Fruit fly (Drosophila melanogaster) whole organism, embryonic: ENCODE data around the gene CG15536.

Experiments used
- Atf-2 ChIP-seq: fragments of 200-800 bp; sonication (Bioruptor generic); optimal IDR thresholded peaks from 2 replicates; lab custom pipeline; 2016; ENCODE audit warnings: missing biosample characterization, missing genetic modification characterization
- Blimp-1 ChIP-seq: fragments of 200-800 bp; sonication (Bioruptor generic); optimal IDR thresholded peaks from 3 replicates; lab custom pipeline; 2018; ENCODE audit warnings: missing biosample characterization, missing genetic modification characterization, mild to moderate bottlenecking, moderate library complexity, missing genetic modification reagents
- CG10979 ChIP-seq: fragments of 200-800 bp; sonication (Bioruptor generic); optimal IDR thresholded peaks from 2 replicates; lab custom pipeline; 2018; ENCODE audit warnings: missing biosample characterization, mild to moderate bottlenecking, missing genetic modification characterization, moderate library complexity
- CG12942 ChIP-seq: fragments of 200-800 bp; sonication (Bioruptor generic); optimal IDR thresholded peaks from 3 replicates; lab custom pipeline; 2016; ENCODE audit warnings: missing biosample characterization, missing genetic modification characterization
- CG13424 ChIP-seq: fragments of 200-800 bp; sonication (Bioruptor generic); optimal IDR thresholded peaks from 2 replicates; lab custom pipeline; 2019; ENCODE audit warnings: missing biosample characterization, mild to moderate bottlenecking, missing genetic modification characterization, moderate library complexity
- CG14441 ChIP-seq: fragments of 200-800 bp; sonication (Bioruptor generic); IDR thresholded peaks from 2 replicates; pipeline ENCODE4 v1.3.6; 2022; ENCODE audit warnings: missing biosample characterization, missing genetic modification characterization
- CG14667 ChIP-seq: fragments of 200-800 bp; sonication (Bioruptor generic); IDR thresholded peaks from 2 replicates; pipeline ENCODE4 v1.3.6; 2022; ENCODE audit warnings: missing biosample characterization, missing genetic modification characterization
- CG15696 ChIP-seq: fragments of 200-800 bp; sonication (Bioruptor generic); optimal IDR thresholded peaks from 2 replicates; lab custom pipeline; 2019; ENCODE audit warnings: missing biosample characterization, mild to moderate bottlenecking, missing genetic modification characterization, moderate library complexity
- CG1603 ChIP-seq: fragments of 200-800 bp; sonication (Bioruptor generic); optimal IDR thresholded peaks from 2 replicates; lab custom pipeline; 2019; ENCODE audit warnings: missing biosample characterization, mild to moderate bottlenecking, missing genetic modification characterization, moderate library complexity
- CG17359 ChIP-seq: fragments of 200-800 bp; sonication (Bioruptor generic); optimal IDR thresholded peaks from 3 replicates; lab custom pipeline; 2018; ENCODE audit warnings: missing biosample characterization, mild to moderate bottlenecking, missing genetic modification characterization, moderate library complexity
- CG18011 ChIP-seq: fragments of 200-800 bp; sonication (Bioruptor generic); optimal IDR thresholded peaks from 2 replicates; lab custom pipeline; 2017; ENCODE audit warnings: missing biosample characterization, missing genetic modification characterization, mild to moderate bottlenecking, moderate library complexity, missing genotype
- CG2199 ChIP-seq: fragments of 200-800 bp; sonication (Bioruptor generic); IDR thresholded peaks from 3 replicates; pipeline ENCODE4 v1.3.6; 2022; ENCODE audit warnings: missing biosample characterization, missing genetic modification characterization
- CG2202 ChIP-seq: fragments of 200-800 bp; sonication (Bioruptor generic); optimal IDR thresholded peaks from 2 replicates; lab custom pipeline; 2018; ENCODE audit warnings: missing biosample characterization, mild to moderate bottlenecking, missing genetic modification characterization
- CG2678 ChIP-seq: fragments of 200-800 bp; sonication (Bioruptor generic); optimal IDR thresholded peaks from 3 replicates; lab custom pipeline; 2019; ENCODE audit warnings: missing biosample characterization, mild to moderate bottlenecking, missing genetic modification characterization, moderate library complexity
- CG34224 ChIP-seq: fragments of 200-800 bp; sonication (Bioruptor generic); IDR thresholded peaks from 3 replicates; pipeline ENCODE4 v1.3.6; 2022; ENCODE audit warnings: missing biosample characterization, missing genetic modification characterization; ENCODE audit not compliant: partially characterized antibody
- CG4328 ChIP-seq: fragments of 200-800 bp; sonication (Bioruptor generic); optimal IDR thresholded peaks from 3 replicates; lab custom pipeline; 2017; ENCODE audit warnings: missing biosample characterization, missing genetic modification reagents, missing genetic modification characterization
- CG4404 ChIP-seq: fragments of 200-800 bp; sonication (Bioruptor generic); IDR thresholded peaks from 2 replicates; pipeline ENCODE4 v1.3.6; 2022; ENCODE audit warnings: missing biosample characterization, missing genetic modification characterization
- CG4424 ChIP-seq: fragments of 200-800 bp; sonication (Bioruptor generic); optimal IDR thresholded peaks from 3 replicates; lab custom pipeline; 2016; ENCODE audit warnings: missing biosample characterization, missing genetic modification characterization
- CG4854 ChIP-seq: fragments of 200-800 bp; sonication (Bioruptor generic); optimal IDR thresholded peaks from 2 replicates; lab custom pipeline; 2016; ENCODE audit warnings: missing biosample characterization, missing genetic modification characterization, inconsistent platforms
- CG8089 ChIP-seq: fragments of 200-800 bp; sonication (Bioruptor generic); optimal IDR thresholded peaks from 3 replicates; lab custom pipeline; 2016; ENCODE audit warnings: missing biosample characterization, missing genetic modification characterization
- CG9609 ChIP-seq: fragments of 200-800 bp; sonication (Bioruptor generic); optimal IDR thresholded peaks from 3 replicates; lab custom pipeline; 2016; ENCODE audit warnings: missing biosample characterization, missing genetic modification characterization
- CoRest ChIP-seq: fragments of 200-800 bp; sonication (Bioruptor generic); optimal IDR thresholded peaks from 3 replicates; lab custom pipeline; 2018; ENCODE audit warnings: missing biosample characterization, mild to moderate bottlenecking, missing genetic modification characterization, moderate library complexity
- HLH3B ChIP-seq: fragments of 200-800 bp; sonication (Bioruptor generic); IDR thresholded peaks from 2 replicates; pipeline ENCODE4 v1.3.6; 2022; ENCODE audit warnings: missing biosample characterization, missing genetic modification characterization
- HmgZ ChIP-seq: fragments of 200-800 bp; sonication (Bioruptor generic); optimal IDR thresholded peaks from 2 replicates; lab custom pipeline; 2018; ENCODE audit warnings: missing biosample characterization, mild to moderate bottlenecking, missing genetic modification characterization
- Hmr ChIP-seq: fragments of 200-800 bp; sonication (Bioruptor generic); optimal IDR thresholded peaks from 3 replicates; lab custom pipeline; 2017; ENCODE audit warnings: mild to moderate bottlenecking, missing biosample characterization, missing genetic modification reagents, missing genetic modification characterization
- Lhr ChIP-seq: fragments of 200-800 bp; sonication (Bioruptor generic); optimal IDR thresholded peaks from 3 replicates; lab custom pipeline; 2017; ENCODE audit warnings: mild to moderate bottlenecking, missing biosample characterization, missing genetic modification reagents, missing genetic modification characterization
- MESR4 ChIP-seq: fragments of 200-800 bp; sonication (Bioruptor generic); optimal IDR thresholded peaks from 2 replicates; lab custom pipeline; 2018; ENCODE audit warnings: missing biosample characterization, mild to moderate bottlenecking, missing genetic modification characterization, moderate library complexity
- Med ChIP-seq: fragments of 200-800 bp; sonication (Bioruptor generic); peaks from one replicate; lab custom pipeline; 2016; ENCODE audit warnings: missing biosample characterization, missing genetic modification characterization, mild to moderate bottlenecking, inconsistent platforms, moderate library complexity
- NFAT ChIP-seq: fragments of 200-800 bp; sonication (Bioruptor generic); IDR thresholded peaks from 2 replicates; pipeline ENCODE4 v1.3.6; 2022; ENCODE audit warnings: missing biosample characterization, missing genetic modification characterization
- Oaz ChIP-seq: fragments of 200-800 bp; sonication (Bioruptor generic); IDR thresholded peaks from 2 replicates; pipeline ENCODE4 v1.3.6; 2022; ENCODE audit warnings: missing biosample characterization, missing genetic modification characterization
- Poxn ChIP-seq: fragments of 200-800 bp; sonication (Bioruptor generic); IDR thresholded peaks from 2 replicates; pipeline ENCODE4 v1.3.6; 2022; ENCODE audit warnings: missing biosample characterization, missing genetic modification characterization
- Stat92E ChIP-seq, 3 experiments: fragments of >200 bp in 2 of 3; fragments of 200-800 bp in 1 of 3; sonication (Bioruptor generic) in 1 of 3; optimal IDR thresholded peaks; 2 replicates each; lab custom pipeline; 2017 to 2019; ENCODE audit warnings: missing biosample characterization in 3 of 3, missing genetic modification characterization in 3 of 3, mild to moderate bottlenecking in 1 of 3, moderate library complexity in 1 of 3
- Xrp1 ChIP-seq: fragments of 200-800 bp; sonication (Bioruptor generic); IDR thresholded peaks from 2 replicates; pipeline ENCODE4 v1.3.6; 2022; ENCODE audit warnings: missing biosample characterization, missing genetic modification characterization
- az2 ChIP-seq: fragments of 200-800 bp; sonication (Bioruptor generic); optimal IDR thresholded peaks from 3 replicates; lab custom pipeline; 2016; ENCODE audit warnings: missing biosample characterization, missing genetic modification characterization
- cato ChIP-seq: fragments of 200-800 bp; sonication (Bioruptor generic); optimal IDR thresholded peaks from 2 replicates; lab custom pipeline; 2016; ENCODE audit warnings: missing biosample characterization, missing genetic modification characterization, borderline replicate concordance
- croc ChIP-seq: fragments of 200-800 bp; sonication (Bioruptor generic); conservative IDR thresholded peaks from 3 replicates; pipeline ENCODE4 v1.3.6; 2022; ENCODE audit warnings: missing biosample characterization, missing genetic modification characterization
- fd64A ChIP-seq: fragments of 200-800 bp; sonication (Bioruptor generic); optimal IDR thresholded peaks from 3 replicates; lab custom pipeline; 2018; ENCODE audit warnings: missing biosample characterization, mild to moderate bottlenecking, missing genetic modification characterization
- gt ChIP-seq: fragments of 200-800 bp; sonication (Bioruptor generic); IDR thresholded peaks from 2 replicates; pipeline ENCODE4 v1.3.6; 2022; ENCODE audit warnings: missing biosample characterization, missing genetic modification characterization
- hth ChIP-seq: fragments of >200 bp; optimal IDR thresholded peaks from 2 replicates; lab custom pipeline; 2017; ENCODE audit warnings: inconsistent platforms
- lbe ChIP-seq: fragments of 200-800 bp; sonication (Bioruptor generic); optimal IDR thresholded peaks from 2 replicates; lab custom pipeline; 2016; ENCODE audit warnings: missing biosample characterization, mild to moderate bottlenecking, missing genetic modification characterization
- lola ChIP-seq, 3 experiments: fragments of >200 bp in 2 of 3; fragments of 200-800 bp in 1 of 3; sonication (Bioruptor generic) in 1 of 3; optimal IDR thresholded peaks; 2 replicates each; lab custom pipeline; 2017 to 2019; ENCODE audit warnings: missing biosample characterization in 3 of 3, missing genetic modification characterization in 3 of 3, mild to moderate bottlenecking in 1 of 3, moderate library complexity in 1 of 3
- ranshi ChIP-seq: fragments of 200-800 bp; sonication (Bioruptor generic); IDR thresholded peaks from 2 replicates; pipeline ENCODE4 v1.3.6; 2022; ENCODE audit warnings: missing biosample characterization, missing genetic modification characterization
- row ChIP-seq: fragments of 200-800 bp; sonication (Bioruptor generic); IDR thresholded peaks from 3 replicates; pipeline ENCODE4 v1.3.6; 2022; ENCODE audit warnings: missing biosample characterization, missing genetic modification characterization
- seq ChIP-seq: fragments of 200-800 bp; sonication (Bioruptor generic); IDR thresholded peaks from 2 replicates; pipeline ENCODE4 v1.3.6; 2022; ENCODE audit warnings: missing biosample characterization, missing genetic modification characterization
- stwl ChIP-seq: fragments of 200-800 bp; sonication (Bioruptor generic); optimal IDR thresholded peaks from 3 replicates; lab custom pipeline; 2018; ENCODE audit warnings: missing biosample characterization, mild to moderate bottlenecking, missing genetic modification characterization, moderate library complexity

CG15536 gene

DNA sequence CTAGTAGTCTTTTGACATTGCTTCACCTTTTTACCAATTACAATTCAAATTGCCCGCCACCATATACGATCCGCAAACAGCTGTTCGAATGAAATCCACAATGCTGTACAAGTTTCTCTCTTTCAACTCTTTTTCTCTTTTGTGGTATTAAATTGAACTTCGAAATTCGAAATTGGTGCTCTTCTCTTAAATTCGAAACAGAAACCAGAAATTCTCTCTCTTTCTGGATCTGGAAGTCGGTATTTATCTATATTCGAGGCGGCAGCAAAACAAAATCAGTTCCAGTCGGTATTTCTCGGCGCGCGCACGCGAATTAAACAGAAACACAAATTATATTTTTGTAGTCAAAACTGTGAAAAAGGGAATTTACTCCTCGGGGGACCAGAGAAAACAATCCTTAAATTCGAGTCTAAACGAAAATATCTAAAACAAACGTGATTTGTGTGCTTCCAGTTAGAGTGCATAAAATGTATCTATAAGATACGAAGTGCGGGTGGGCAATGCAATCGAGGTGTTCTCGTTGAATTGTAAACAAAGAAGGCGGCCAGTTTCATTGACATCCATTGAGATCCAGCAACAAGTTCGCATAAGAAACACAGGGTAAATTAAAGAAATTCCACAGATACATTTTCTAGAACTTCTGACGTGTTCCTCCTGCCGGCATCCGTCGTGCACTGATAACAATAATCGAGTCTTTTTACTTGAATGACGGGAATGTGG is 41.0 kb upstream of the CG15536 start, which contains the start of gene PH4alphaEFB (continued):
- TF ChIP-seq CG34224 = peak; percentile 75

- peak; percentile 91 for TF ChIP-seq CG18011 (GFP tag; lab: Kevin White, UChicago)
- no peak for TF ChIP-seq Xrp1
- TF ChIP-seq MESR4 (GFP tag; lab: Kevin White, UChicago) = no peak
- TF ChIP-seq cato = no peak
- TF ChIP-seq stwl (tag; lab: Kevin White, UChicago) = no peak
- TF ChIP-seq Atf-2 = no peak
- TF ChIP-seq CG12942 (GFP tag; lab: Kevin White, UChicago) = no peak
- no peak for TF ChIP-seq hth (lab: Kevin White, UChicago)
Measured at dm6 chr3R:30464244-30464643, 39.3 kb upstream of the CG15536 start.

- peak; percentile 10 for TF ChIP-seq Blimp-1 (GFP tag; lab: Kevin White, UChicago)
- TF ChIP-seq CG4424 (GFP tag; lab: Kevin White, UChicago) = peak; percentile 17
- peak; percentile 26 for TF ChIP-seq CG10979 (tag; lab: Kevin White, UChicago)
- no peak for TF ChIP-seq gt (GFP tag; lab: Robert Waterston, UW)
- no peak for TF ChIP-seq CG4404 (GFP tag; lab: Robert Waterston, UW)
- peak; percentile 4 for TF ChIP-seq Hmr
- no peak for TF ChIP-seq NFAT (GFP tag; lab: Robert Waterston, UW)
- peak; percentile 3 for TF ChIP-seq CG15696 (tag; lab: Kevin White, UChicago)
- peak; percentile 39 for TF ChIP-seq CG1603 (tag; lab: Kevin White, UChicago)
- TF ChIP-seq HmgZ (tag; lab: Kevin White, UChicago) = no peak
- TF ChIP-seq CG8089 (GFP tag; lab: Kevin White, UChicago) = no peak
- TF ChIP-seq CG2678 (tag; lab: Kevin White, UChicago) = peak; percentile 51
- TF ChIP-seq CG17359 (tag; lab: Kevin White, UChicago) = peak; percentile 29
- 0 out of 2 replicates have a peak, but pooled peaks have one; percentile 8 for TF ChIP-seq Oaz (GFP tag; lab: Robert Waterston, UW)
- peak in 1 of 3 experiments; percentile 31 for TF ChIP-seq lola (GFP tag; optimal IDR thresholded peaks at IDR 0.05; lab: Kevin White, UChicago)
- TF ChIP-seq HLH3B (GFP tag; lab: Robert Waterston, UW) = peak; percentile 41; the same call in 1 of the 2 replicates
- TF ChIP-seq CG9609 (GFP tag; lab: Kevin White, UChicago) = no peak
- peak; percentile 31; the same call in 1 of the 2 replicates for TF ChIP-seq ranshi
- 0 out of 3 replicates have a peak, but pooled peaks have one; percentile 45 for TF ChIP-seq CG2199
- no peak for TF ChIP-seq CG14667 (GFP tag; lab: Robert Waterston, UW)
- TF ChIP-seq seq (GFP tag; lab: Robert Waterston, UW) = no peak
- TF ChIP-seq CG4328 (GFP tag; lab: Kevin White, UChicago) = peak; percentile 6
- TF ChIP-seq lbe (GFP tag; lab: Kevin White, UChicago) = no peak
- TF ChIP-seq CG2202 = no peak
- TF ChIP-seq CG14441 (GFP tag; lab: Robert Waterston, UW) = peak; percentile 28; the same call in 1 of the 2 replicates
- peak; percentile 10 for TF ChIP-seq az2 (GFP tag; lab: Kevin White, UChicago)
- TF ChIP-seq Poxn = no peak
- peak; percentile 41 for TF ChIP-seq CG13424
- TF ChIP-seq Xrp1 = peak; percentile 39; the same call in 1 of the 2 replicates
- no peak for TF ChIP-seq fd64A
- TF ChIP-seq CG4854 (GFP tag; lab: Kevin White, UChicago) = no peak
- peak; percentile 41 for TF ChIP-seq CoRest (tag; lab: Kevin White, UChicago)
- no peak for TF ChIP-seq Lhr (GFP tag; lab: Kevin White, UChicago)
- TF ChIP-seq Stat92E (GFP tag; optimal IDR thresholded peaks at IDR 0.05; lab: Kevin White, UChicago) = no peak
- TF ChIP-seq croc (GFP tag; lab: Robert Waterston, UW) = no peak
- peak; percentile 58 for TF ChIP-seq row
- TF ChIP-seq Med (GFP tag; lab: Kevin White, UChicago) = peak; percentile 54
Measured at dm6 chr3R:30461608-30462243, 36.8 kb upstream of the CG15536 start.
